Fruit fly (Drosophila melanogaster) S2 (cell line): ENCODE data around the gene CG32641.

Source experiments
- CG8478 ChIP-seq: fragments of >200 bp; optimal IDR thresholded peaks from 2 replicates; lab custom pipeline; 2018
- CTCF ChIP-seq, 2 experiments: fragments of >200 bp; optimal IDR thresholded peaks; 2 replicates each; lab custom pipeline; 2018

DNA sequence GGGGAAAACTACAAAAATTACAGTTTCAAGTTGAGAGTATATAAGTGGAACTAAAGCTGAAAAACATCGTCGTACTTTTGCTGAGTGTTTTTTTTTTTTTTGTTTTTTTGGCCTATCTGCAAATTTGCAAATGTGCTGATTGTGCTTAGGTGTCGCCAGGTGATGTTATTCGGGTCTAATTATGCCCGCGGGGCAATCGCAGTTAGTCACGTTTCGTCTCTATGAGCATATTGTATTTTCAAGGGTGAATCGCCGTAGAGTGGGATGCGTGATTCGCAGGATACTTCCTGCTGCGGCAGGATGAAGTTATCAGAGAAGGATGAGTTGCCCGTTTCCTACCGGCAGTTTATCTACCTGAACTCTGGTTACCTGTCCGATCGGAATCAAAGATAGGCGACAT, 45.5 kb downstream of the CG32641 start:
- no peak for TF ChIP-seq CG8478 (lab: Kevin White, UChicago)
- TF ChIP-seq CTCF (optimal IDR thresholded peaks at IDR 0.05; lab: Kevin White, UChicago) = no peak
